Worm (Caenorhabditis elegans): Measurements from ENCODE around the gene grl-4.

The grl-4 gene

DNA sequence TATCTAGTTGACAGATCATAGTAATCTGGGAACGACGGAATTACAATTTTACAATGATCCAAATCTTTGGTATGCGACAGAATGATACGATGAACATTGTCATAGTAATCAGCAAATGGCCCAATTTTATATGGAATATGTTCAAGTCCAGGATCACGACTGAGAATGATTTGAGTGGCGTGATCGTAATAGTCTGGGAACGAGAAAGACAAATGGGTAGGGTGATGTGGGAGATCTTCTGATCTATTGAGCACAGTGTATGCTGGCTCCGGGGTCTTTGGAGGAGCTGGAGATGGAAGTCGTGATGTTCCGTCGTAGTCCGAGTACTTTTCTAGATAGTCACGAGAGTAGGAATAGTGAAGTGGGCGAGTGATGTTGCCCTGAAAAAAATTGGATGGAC lies 13.3 kb upstream of the grl-4 start:
- no peak for TF ChIP-seq nhr-77 (tag; optimal IDR thresholded peaks at IDR 0.05)
- no peak for TF ChIP-seq gmeb-1 (tag; optimal IDR thresholded peaks at IDR 0.05)
- TF ChIP-seq nhr-11 (tag; optimal IDR thresholded peaks at IDR 0.05) = no peak
- TF ChIP-seq ztf-11 (tag; optimal IDR thresholded peaks at IDR 0.05) = no peak
- TF ChIP-seq alr-1 (tag; optimal IDR thresholded peaks at IDR 0.05) = no peak
- TF ChIP-seq lin-11 (tag; optimal IDR thresholded peaks at IDR 0.05) = no peak
- no peak for TF ChIP-seq F13H6.1 (tag; optimal IDR thresholded peaks at IDR 0.05)

DNA sequence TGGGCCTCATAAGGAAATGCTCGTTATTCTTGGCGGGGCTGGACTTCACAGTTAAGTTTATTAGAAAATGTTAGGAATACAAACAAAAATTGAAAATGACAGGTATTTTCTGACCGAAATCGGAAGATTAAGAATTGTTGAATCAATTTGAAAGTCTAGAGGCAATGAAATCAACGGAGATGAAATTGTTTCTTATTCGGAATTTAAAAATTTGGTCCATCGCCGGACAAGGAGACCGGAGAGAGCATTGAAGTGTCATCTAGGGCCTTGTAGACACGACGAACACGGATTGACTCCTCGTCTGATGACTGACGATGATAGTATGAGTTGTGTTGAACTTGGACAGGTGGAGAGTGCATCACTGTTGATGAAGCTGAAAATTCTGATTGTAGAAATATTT lies 10.1 kb upstream of the grl-4 start:
- TF ChIP-seq ama-1 (optimal IDR thresholded peaks at IDR 0.05) (no peak), lin-39 (tag; optimal IDR thresholded peaks at IDR 0.05) (no peak), nhr-21 (tag; optimal IDR thresholded peaks at IDR 0.05) (no peak), ztf-4 (tag; optimal IDR thresholded peaks at IDR 0.05) (no peak), lin-13 (GFP tag; optimal IDR thresholded peaks at IDR 0.05) (no peak), ZK546.5 (tag; optimal IDR thresholded peaks at IDR 0.05) (no peak), R02D3.7 (tag; optimal IDR thresholded peaks at IDR 0.05) (no peak), sma-3 (GFP tag; optimal IDR thresholded peaks at IDR 0.05) (no peak)

DNA sequence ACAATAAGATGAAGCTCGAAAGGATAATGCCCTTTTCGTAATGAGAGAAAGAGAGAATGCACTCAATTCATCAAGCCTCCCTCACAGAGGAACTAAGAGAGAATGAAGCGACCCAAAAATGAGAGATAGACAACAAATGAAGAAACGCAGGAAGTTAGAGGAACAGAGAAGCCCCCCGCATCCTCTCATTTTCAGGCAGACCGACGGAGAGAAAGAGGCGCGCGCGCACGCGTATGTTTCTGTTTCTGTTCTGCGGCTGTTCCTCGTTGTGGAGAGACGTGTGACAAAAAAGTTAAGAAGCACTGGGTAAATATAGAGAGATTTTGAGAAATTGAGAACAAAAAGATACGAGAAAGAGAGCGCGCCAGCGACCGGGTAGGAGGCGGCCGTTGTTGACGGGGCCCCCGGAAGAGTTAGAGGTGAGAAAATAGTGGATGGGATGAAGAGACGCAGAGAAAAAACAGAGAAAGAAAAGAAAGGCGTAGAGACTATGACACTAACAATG lies 9.4 kb upstream of the grl-4 start:
- TF ChIP-seq lin-13 (GFP tag; optimal IDR thresholded peaks at IDR 0.05) (peak; percentile 71), mdl-1 (tag; optimal IDR thresholded peaks at IDR 0.05) (peak; percentile 89 to 93), dmd-4 (tag; optimal IDR thresholded peaks at IDR 0.05) (no peak), gmeb-1 (tag; optimal IDR thresholded peaks at IDR 0.05) (peak; percentile 57), lsy-2 (tag; optimal IDR thresholded peaks at IDR 0.05) (peak; percentile 21 to 82), lin-11 (tag; optimal IDR thresholded peaks at IDR 0.05) (peak; percentile 2), ama-1 (optimal IDR thresholded peaks at IDR 0.05) (no peak), unc-62 (GFP tag; optimal IDR thresholded peaks at IDR 0.05) (peak; percentile 60), ceh-82 (tag; optimal IDR thresholded peaks at IDR 0.05) (no peak), ztf-4 (tag; optimal IDR thresholded peaks at IDR 0.05) (peak; percentile 62), elt-3 (tag; optimal IDR thresholded peaks at IDR 0.05) (no peak), ztf-1 (GFP tag; conservative IDR thresholded peaks at IDR 0.05) (no peak), egl-27 (tag; optimal IDR thresholded peaks at IDR 0.05) (peak; percentile 85), nhr-77 (tag; optimal IDR thresholded peaks at IDR 0.05) (peak; percentile 4), Y55F3AM.14 (GFP tag; optimal IDR thresholded peaks at IDR 0.05) (peak; percentile 67), unc-39 (tag; optimal IDR thresholded peaks at IDR 0.05) (no peak), sma-3 (GFP tag; optimal IDR thresholded peaks at IDR 0.05) (peak; percentile 82), nhr-237 (tag; optimal IDR thresholded peaks at IDR 0.05) (no peak), nhr-10 (tag; optimal IDR thresholded peaks at IDR 0.05) (no peak), ZK546.5 (tag; optimal IDR thresholded peaks at IDR 0.05) (peak; percentile 21), ceh-16 (tag; optimal IDR thresholded peaks at IDR 0.05) (peak; percentile 59), snpc-4 (tag; optimal IDR thresholded peaks at IDR 0.05) (peak; percentile 31), ztf-11 (tag; optimal IDR thresholded peaks at IDR 0.05) (no peak), nhr-25 (tag; optimal IDR thresholded peaks at IDR 0.05) (no peak), nhr-23 (tag; optimal IDR thresholded peaks at IDR 0.05) (no peak), mab-5 (tag; optimal IDR thresholded peaks at IDR 0.05) (peak; percentile 84), alr-1 (tag; optimal IDR thresholded peaks at IDR 0.05) (no peak), nhr-6 (tag; optimal IDR thresholded peaks at IDR 0.05) (peak; percentile 53), elt-1 (tag; optimal IDR thresholded peaks at IDR 0.05) (no peak), crh-2 (tag; optimal IDR thresholded peaks at IDR 0.05) (peak; percentile 83), nhr-129 (tag; optimal IDR thresholded peaks at IDR 0.05) (peak; percentile 75), fos-1 (tag; optimal IDR thresholded peaks at IDR 0.05) (peak; percentile 95), aly-2 (tag; optimal IDR thresholded peaks at IDR 0.05) (no peak), R02D3.7 (tag; optimal IDR thresholded peaks at IDR 0.05) (no peak), sem-4 (tag; optimal IDR thresholded peaks at IDR 0.05) (peak; percentile 79), lin-39 (tag; optimal IDR thresholded peaks at IDR 0.05) (no peak), nhr-12 (tag; optimal IDR thresholded peaks at IDR 0.05) (no peak), skn-1 (tag; optimal IDR thresholded peaks at IDR 0.05) (no peak), nhr-11 (tag; optimal IDR thresholded peaks at IDR 0.05) (no peak), nhr-21 (tag; optimal IDR thresholded peaks at IDR 0.05) (peak; percentile 78), C34F6.9 (tag; optimal IDR thresholded peaks at IDR 0.05) (peak; percentile 91), F13H6.1 (tag; optimal IDR thresholded peaks at IDR 0.05) (peak; percentile 97), blmp-1 (tag; optimal IDR thresholded peaks at IDR 0.05; ENCODE audit: insufficient read depth) (peak; percentile 28), mbf-1 (tag; optimal IDR thresholded peaks at IDR 0.05) (no peak), sma-9 (GFP tag; optimal IDR thresholded peaks at IDR 0.05) (peak; percentile 89), sma-9 (tag; optimal IDR thresholded peaks at IDR 0.05) (no peak), peb-1 (tag; optimal IDR thresholded peaks at IDR 0.05) (no peak), zag-1 (tag; optimal IDR thresholded peaks at IDR 0.05) (peak; percentile 38), unc-55 (GFP tag; optimal IDR thresholded peaks at IDR 0.05) (peak; percentile 62)
